Fruit fly (Drosophila melanogaster) whole organism: ENCODE results near the gene Tsen2.

ENCODE experiments used
- CG8478 ChIP-seq: fragments of >200 bp; optimal IDR thresholded peaks from 2 replicates; lab custom pipeline; 2018; ENCODE audit warnings: inconsistent platforms
- Dll ChIP-seq: fragments of >200 bp; optimal IDR thresholded peaks from 2 replicates; lab custom pipeline; 2017
- EcR ChIP-seq, 2 experiments: fragments of >200 bp; optimal IDR thresholded peaks; 2 replicates each; lab custom pipeline; 2017; ENCODE audit warnings: missing biosample characterization in 2 of 2, missing genetic modification characterization in 2 of 2, missing genetic modification reagents in 2 of 2
- pan ChIP-seq: fragments of >200 bp; optimal IDR thresholded peaks from 2 replicates; lab custom pipeline; 2017
- usp ChIP-seq: fragments of >200 bp; optimal IDR thresholded peaks from 2 replicates; lab custom pipeline; 2017; ENCODE audit warnings: missing biosample characterization, missing genetic modification characterization, mixed read lengths

dm6 chr2L:16711891-16712290 lies 17.7 kb upstream of the Tsen2 start:
- TF ChIP-seq Dll (no peak), EcR (GFP tag; optimal IDR thresholded peaks at IDR 0.05; lab: Kevin White, UChicago) (no peak), pan (lab: Kevin White, UChicago) (no peak), usp (GFP tag; lab: Kevin White, UChicago) (no peak), CG8478 (lab: Kevin White, UChicago) (no peak)
